Fruit fly (Drosophila melanogaster) whole organism: ENCODE measurements around the gene dimm.

Experiments used
- CG8478 ChIP-seq: fragments of >200 bp; optimal IDR thresholded peaks from 2 replicates; lab custom pipeline; 2018; ENCODE audit warnings: inconsistent platforms
- pan ChIP-seq: fragments of >200 bp; optimal IDR thresholded peaks from 2 replicates; lab custom pipeline; 2017
- psq ChIP-seq: fragments of >200 bp; optimal IDR thresholded peaks from 2 replicates; lab custom pipeline; 2017
- usp ChIP-seq: fragments of >200 bp; optimal IDR thresholded peaks from 2 replicates; lab custom pipeline; 2017; ENCODE audit warnings: missing biosample characterization, missing genetic modification characterization, mixed read lengths

DNA sequence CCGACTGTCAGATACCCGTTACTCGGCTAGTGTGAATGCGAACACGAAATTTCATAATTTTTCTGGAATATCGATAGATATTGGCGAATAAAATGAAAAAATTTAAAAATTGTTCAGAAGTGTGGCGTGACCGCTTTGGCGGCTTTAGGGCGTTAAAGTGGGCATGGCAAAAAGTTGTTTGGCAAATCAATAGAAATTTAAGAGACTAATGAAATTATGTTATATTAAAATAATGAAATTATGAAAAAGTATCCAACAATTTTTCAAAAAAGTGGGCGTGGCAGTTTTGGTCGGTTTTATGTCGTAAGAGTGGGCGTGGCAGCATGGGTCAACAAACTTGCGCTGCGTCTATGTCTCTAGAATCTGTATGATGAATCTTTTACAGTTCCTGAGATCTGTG is 29.5 kb upstream of the dimm start:
- TF ChIP-seq usp (no peak), CG8478 (lab: Kevin White, UChicago) (no peak), pan (no peak), psq (no peak)
